Worm (Caenorhabditis elegans) whole organism, late embryonic: ENCODE measurements around the gene C02F4.4.

Experiments used
- ama-1 ChIP-seq: fragments of 150-350 bp; optimal IDR thresholded peaks from 2 replicates; lab custom pipeline; 2014
- ceh-18 ChIP-seq: sonication (generic microtip); optimal IDR thresholded peaks from 2 replicates; lab custom pipeline; 2016; ENCODE audit warnings: missing genetic modification characterization, missing compliant biosample characterization
- ceh-2 ChIP-seq: sonication (generic microtip); optimal IDR thresholded peaks from 2 replicates; lab custom pipeline; 2016; ENCODE audit warnings: missing genotype, missing genetic modification characterization, missing compliant biosample characterization
- ceh-30 ChIP-seq: fragments of 150-350 bp; optimal IDR thresholded peaks from 2 replicates; lab custom pipeline; 2014; ENCODE audit warnings: missing biosample characterization, missing genetic modification characterization
- ceh-48 ChIP-seq: sonication (generic microtip); optimal IDR thresholded peaks from 2 replicates; lab custom pipeline; 2016; ENCODE audit warnings: missing genetic modification characterization, inconsistent platforms, missing compliant biosample characterization
- nhr-11 ChIP-seq: fragments of 150-350 bp; optimal IDR thresholded peaks from 2 replicates; lab custom pipeline; 2014; ENCODE audit warnings: missing biosample characterization, missing genetic modification characterization
- ref-2 ChIP-seq: sonication (generic microtip); optimal IDR thresholded peaks from 2 replicates; lab custom pipeline; 2016; ENCODE audit warnings: missing genetic modification characterization, missing compliant biosample characterization

DNA sequence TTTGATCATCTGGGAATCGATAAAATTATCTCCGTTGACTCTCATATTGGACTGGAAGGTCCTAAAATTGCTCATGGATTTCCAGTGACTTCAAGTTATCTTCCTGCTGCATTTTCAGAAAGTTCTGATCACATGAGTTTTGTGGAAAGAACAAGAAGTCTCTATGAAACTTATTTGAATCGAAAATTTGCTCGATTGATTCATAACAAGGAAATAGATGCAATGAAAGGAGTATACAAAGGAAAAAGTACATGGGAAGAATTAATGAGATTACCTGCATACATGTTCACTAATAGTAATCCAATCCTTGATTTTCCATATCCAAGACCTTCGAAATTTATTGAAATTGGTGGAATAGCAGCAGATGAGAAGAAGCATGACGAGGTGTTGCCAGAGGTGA, 49.3 kb downstream of the C02F4.4 start:
- no peak for TF ChIP-seq ceh-48 (tag; lab: Kevin White, UChicago)
- TF ChIP-seq ref-2 (tag; lab: Kevin White, UChicago) = no peak
- no peak for TF ChIP-seq nhr-11 (tag; lab: Kevin White, UChicago)
- TF ChIP-seq ceh-30 (tag; lab: Kevin White, UChicago) = no peak
- no peak for TF ChIP-seq ceh-2 (tag; lab: Kevin White, UChicago)
- TF ChIP-seq ceh-18 = no peak
- TF ChIP-seq ama-1 (lab: Kevin White, UChicago) = no peak
